Worm (Caenorhabditis elegans): ENCODE measurements around the gene E02H9.7.
A peak's percentile ranks its signal among the peaks of the same experiment; 100 is the strongest.
"Not testable (repeated sequence)": the region's sequence is repeated elsewhere in the genome, so short reads cannot be mapped to it uniquely, and the experiment has no call there.

The E02H9.7 gene

DNA sequence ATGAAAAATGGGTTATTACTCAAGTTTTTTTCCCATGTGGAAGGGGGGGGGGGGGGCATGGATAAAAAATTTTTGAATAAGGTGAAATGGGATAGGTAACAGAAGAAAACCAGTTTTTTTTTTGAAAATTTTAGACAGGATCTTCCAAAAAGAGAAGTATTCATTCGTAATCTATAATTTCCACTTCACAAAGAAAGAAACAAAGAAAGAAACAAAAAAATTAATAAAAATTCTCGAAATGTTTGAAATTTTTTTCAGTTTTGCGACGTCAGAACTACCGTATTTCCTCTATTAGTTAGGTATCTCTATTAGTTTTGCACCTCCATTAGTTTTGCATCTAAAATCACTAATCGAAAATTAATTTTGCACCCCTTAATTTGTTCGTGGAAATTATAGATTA, 10.1 kb downstream of the E02H9.7 start, which contains the start of gene W04B5.6:
Gene W04B5.6 (minus strand): TSS at position 101 of the 400 bp plus-strand sequence.
- TF ChIP-seq dao-5, him-1, W03F9.2 (tag; optimal IDR thresholded peaks at IDR 0.05): not testable (repeated sequence)

DNA sequence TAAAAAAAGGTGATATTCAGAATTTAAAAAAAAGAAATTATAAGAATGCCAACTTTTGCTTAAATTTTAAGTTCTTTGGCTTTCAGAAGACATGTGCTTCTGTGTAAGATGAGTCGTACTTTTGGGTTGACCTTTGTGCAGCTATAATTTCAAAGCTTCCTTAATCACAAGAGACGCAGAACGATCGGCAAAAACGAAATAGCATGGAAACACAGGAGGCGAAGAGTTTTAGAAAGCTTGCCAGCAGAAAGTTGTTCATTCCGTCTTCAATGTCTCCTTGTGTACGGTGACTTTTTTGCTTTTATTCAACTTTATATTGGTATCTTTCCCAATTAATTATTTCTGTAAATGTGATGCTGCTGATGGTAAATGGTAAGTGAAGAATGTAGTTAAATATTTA, 12.5 kb downstream of the E02H9.7 start:
- no peak for TF ChIP-seq him-1 (tag; optimal IDR thresholded peaks at IDR 0.05)
- no peak for TF ChIP-seq W03F9.2 (tag; optimal IDR thresholded peaks at IDR 0.05)
- no peak for TF ChIP-seq dao-5 (tag; optimal IDR thresholded peaks at IDR 0.05)

- TF ChIP-seq W03F9.2 (tag; optimal IDR thresholded peaks at IDR 0.05): no peak
- TF ChIP-seq him-1 (tag; optimal IDR thresholded peaks at IDR 0.05): no peak
- no peak for TF ChIP-seq dao-5 (tag; optimal IDR thresholded peaks at IDR 0.05)
Observed at ce11 chrIII:2426122-2426521, 19.4 kb downstream of the E02H9.7 start, which contains the start of gene W04B5.8. Gene W04B5.8 (plus strand): TSS chrIII:2426316.

- TF ChIP-seq W03F9.2 (tag; optimal IDR thresholded peaks at IDR 0.05): no peak
- TF ChIP-seq dao-5 (tag; optimal IDR thresholded peaks at IDR 0.05): no peak
- no peak for TF ChIP-seq him-1 (tag; optimal IDR thresholded peaks at IDR 0.05)
Observed at ce11 chrIII:2424783-2425329, 20.6 kb downstream of the E02H9.7 start.

DNA sequence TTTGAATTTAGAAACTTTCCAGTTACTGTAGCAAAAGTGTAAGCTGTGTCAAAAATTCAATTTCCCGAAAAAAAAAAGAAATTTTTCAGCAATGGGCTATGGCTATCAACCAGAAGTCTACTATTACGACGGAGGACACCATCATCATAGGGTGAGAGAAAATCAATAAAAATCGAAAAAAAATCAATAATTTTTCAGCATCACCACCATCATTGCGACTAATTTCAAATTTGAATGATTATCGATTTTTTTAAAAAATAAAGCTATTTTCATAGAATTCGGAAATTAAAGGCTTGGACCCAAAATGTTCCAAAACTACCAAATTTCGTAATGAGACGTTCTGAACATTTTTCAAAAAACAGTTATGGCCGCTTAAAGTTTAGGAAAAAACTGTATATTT, 21.8 kb downstream of the E02H9.7 start:
- no peak for TF ChIP-seq dao-5 (tag; optimal IDR thresholded peaks at IDR 0.05)
- TF ChIP-seq W03F9.2 (tag; optimal IDR thresholded peaks at IDR 0.05): no peak
- no peak for TF ChIP-seq him-1 (tag; optimal IDR thresholded peaks at IDR 0.05)

DNA sequence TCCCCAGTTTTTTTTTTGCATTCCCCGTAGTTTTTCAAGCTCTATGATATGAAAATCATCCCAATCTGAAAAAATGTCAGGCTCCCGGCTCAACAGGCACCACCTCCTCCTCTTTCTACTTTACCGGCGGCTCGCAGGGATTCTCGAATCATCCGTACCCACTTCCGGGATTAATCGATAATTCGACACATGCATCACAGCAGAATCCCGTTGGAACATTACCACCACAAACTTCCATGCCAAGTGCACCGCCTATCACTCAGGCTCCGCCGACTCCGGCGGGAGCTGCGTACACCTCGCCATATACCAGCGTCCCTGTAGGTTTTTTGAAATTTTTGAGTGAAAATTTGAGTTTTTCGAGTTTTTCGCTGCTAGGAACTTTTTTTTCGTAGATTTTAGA, 24.2 kb downstream of the E02H9.7 start:
- TF ChIP-seq dao-5 (tag; optimal IDR thresholded peaks at IDR 0.05) (no peak), W03F9.2 (tag; optimal IDR thresholded peaks at IDR 0.05) (no peak), him-1 (tag; optimal IDR thresholded peaks at IDR 0.05) (no peak)

DNA sequence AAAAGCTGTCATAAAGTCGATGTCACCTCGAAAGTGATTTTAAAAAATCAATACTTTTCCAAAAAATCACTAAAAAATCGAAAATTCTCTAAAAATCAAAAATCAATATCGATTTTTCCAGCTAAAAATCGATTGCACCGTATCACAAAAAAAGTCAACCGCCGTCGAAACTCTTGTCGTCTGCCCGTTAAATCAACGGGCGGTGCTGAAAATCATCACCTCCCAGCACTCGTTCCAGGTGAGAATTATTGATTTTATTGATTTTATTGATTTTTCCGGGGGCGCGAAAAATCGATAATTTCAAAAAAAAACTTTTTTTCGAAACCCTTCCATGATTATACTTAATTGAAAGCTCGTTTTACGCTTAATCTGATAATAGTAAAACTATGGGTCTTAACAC, 26.0 kb downstream of the E02H9.7 start:
- TF ChIP-seq W03F9.2 (tag; optimal IDR thresholded peaks at IDR 0.05): no peak
- no peak for TF ChIP-seq him-1 (tag; optimal IDR thresholded peaks at IDR 0.05)
- no peak for TF ChIP-seq dao-5 (tag; optimal IDR thresholded peaks at IDR 0.05)

- no peak for TF ChIP-seq dao-5 (tag; optimal IDR thresholded peaks at IDR 0.05)
- no peak for TF ChIP-seq him-1 (tag; optimal IDR thresholded peaks at IDR 0.05)
- no peak for TF ChIP-seq W03F9.2 (tag; optimal IDR thresholded peaks at IDR 0.05)
Observed at ce11 chrIII:2418981-2419380, 26.5 kb downstream of the E02H9.7 start.

DNA sequence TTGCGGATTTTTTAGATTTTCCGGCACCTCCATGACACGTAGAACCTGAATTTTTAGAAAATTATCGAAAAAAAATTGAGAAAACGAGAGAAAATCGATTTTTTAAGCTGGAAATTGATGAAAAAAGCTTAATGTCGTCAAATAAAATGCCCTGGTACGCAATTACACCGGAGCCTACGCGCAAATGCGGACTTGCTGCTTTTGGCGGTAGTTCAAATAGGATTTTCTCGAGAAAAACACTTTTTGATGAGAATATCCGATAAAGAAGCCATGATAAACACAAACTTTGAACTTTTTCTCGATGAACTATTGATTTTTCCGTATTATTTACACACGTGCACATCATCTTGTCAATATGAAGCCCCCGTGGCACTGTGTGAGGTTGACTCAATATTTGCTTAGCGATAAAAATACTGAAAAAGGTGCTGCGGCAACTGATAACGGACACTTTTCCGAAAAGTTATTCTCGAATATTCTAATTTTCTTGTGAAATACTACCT, 27.3 kb downstream of the E02H9.7 start, which contains the start of the genes W04B5.5 and W04B5.3:
Gene W04B5.5 (minus strand): TSS at position 51 of the 500 bp plus-strand sequence.
Gene W04B5.3 (plus strand): TSS at position 356 of the 500 bp plus-strand sequence.
- TF ChIP-seq W03F9.2 (tag; optimal IDR thresholded peaks at IDR 0.05) (no peak), dao-5 (tag; optimal IDR thresholded peaks at IDR 0.05) (no peak), him-1 (tag; optimal IDR thresholded peaks at IDR 0.05) (no peak)

DNA sequence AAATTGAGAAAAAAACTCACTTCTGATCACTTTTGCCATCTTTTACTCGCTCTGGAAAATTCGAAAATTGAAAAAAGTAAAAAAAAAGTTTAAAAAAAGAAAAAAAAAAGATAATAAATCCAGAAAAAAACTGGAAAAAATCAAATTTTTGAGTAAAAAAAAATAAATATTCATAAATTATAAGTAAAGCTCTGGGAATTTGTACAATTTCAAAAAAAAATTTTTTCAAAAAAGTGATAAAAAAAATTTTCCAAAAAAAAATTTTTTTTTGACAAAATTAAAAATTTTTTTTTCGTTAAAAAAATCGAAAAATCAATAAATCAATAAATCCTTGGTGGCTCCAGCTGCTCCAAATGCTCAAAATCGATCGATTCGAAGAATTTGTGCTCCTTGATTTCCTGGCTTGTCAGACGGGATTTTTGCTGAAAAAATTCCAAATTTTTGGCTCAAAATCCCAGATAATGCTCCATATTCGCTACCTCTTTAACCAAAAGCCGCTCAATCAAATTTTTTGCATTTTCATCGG, 34.5 kb downstream of the E02H9.7 start, which contains the start of gene mrpl-30:
Gene mrpl-30 (minus strand): TSS at position 51 of the 526 bp plus-strand sequence.
- no peak for TF ChIP-seq him-1 (tag; optimal IDR thresholded peaks at IDR 0.05)

ce11 chrIII:2401126-2402123, 44.0 kb downstream of the E02H9.7 start, which contains the start of the genes cic-1 and strm-1:
Gene cic-1 (minus strand): TSS chrIII:2401221.
Gene strm-1 (plus strand): TSS chrIII:2402070.
- TF ChIP-seq him-1 (tag; optimal IDR thresholded peaks at IDR 0.05): no peak
- peak; percentile 53 for TF ChIP-seq W03F9.2 (tag; optimal IDR thresholded peaks at IDR 0.05)
